Worm (Caenorhabditis elegans): ENCODE data around the gene Y81B9A.3.

The Y81B9A.3 gene

DNA sequence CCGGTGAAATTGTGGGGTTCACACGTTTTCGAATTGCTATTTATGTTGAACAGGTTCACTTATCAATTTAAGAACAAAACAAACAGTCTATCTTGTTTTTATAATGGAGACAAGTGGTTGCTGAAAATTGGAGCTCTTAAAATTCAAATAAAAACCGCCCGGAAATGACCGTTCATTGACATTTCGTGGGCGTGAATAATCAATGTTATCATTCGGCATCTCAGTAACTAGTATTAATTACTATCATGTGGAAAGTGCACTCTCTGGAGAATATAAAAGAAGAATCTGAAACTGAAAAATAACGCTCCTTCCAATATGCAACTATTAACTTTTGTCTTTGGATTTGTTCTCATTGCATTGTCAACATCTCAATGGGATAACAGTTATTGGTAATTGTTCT is 14.0 kb upstream of the Y81B9A.3 start, which contains the start of gene B0563.9:
B0563.9 (plus strand) TSS at position 301 of the 400 bp plus-strand sequence.
- TF ChIP-seq M03D4.4 (tag; optimal IDR thresholded peaks at IDR 0.05): no peak

DNA sequence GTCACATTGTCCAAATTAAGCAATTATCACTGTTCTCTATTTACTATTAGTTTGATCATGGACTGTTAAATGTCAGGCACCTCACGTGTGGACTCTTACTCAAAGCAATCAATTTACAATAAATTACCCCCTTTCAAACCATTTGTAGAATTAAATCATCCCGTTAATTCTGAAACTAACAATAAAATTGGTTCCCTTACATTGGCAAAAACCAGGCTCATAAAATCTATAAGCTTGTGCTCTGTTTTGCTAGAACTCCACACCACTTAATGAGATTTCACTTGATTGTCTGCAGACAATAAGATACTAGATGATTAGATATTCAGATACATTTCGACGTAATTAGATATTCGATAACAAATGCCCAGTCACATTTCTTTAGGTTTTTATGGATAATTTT is 12.2 kb upstream of the Y81B9A.3 start:
- TF ChIP-seq M03D4.4 (tag; optimal IDR thresholded peaks at IDR 0.05) (no peak), ceh-43 (GFP tag; optimal IDR thresholded peaks at IDR 0.05) (no peak), mep-1 (tag; optimal IDR thresholded peaks at IDR 0.05) (no peak), zip-8 (tag; optimal IDR thresholded peaks at IDR 0.05) (no peak), flh-1 (GFP tag; optimal IDR thresholded peaks at IDR 0.05) (no peak), elt-1 (tag; optimal IDR thresholded peaks at IDR 0.05; ENCODE audit: borderline replicate concordance, insufficient read depth) (no peak), lin-13 (tag; optimal IDR thresholded peaks at IDR 0.05) (no peak), nhr-12 (tag; optimal IDR thresholded peaks at IDR 0.05) (no peak), ces-1 (GFP tag; optimal IDR thresholded peaks at IDR 0.05) (no peak), lsy-2 (tag; optimal IDR thresholded peaks at IDR 0.05) (no peak), nhr-2 (tag; optimal IDR thresholded peaks at IDR 0.05) (no peak), tbx-8 (GFP tag; optimal IDR thresholded peaks at IDR 0.05) (no peak)

ce11 chrX:9171241-9171640 is 11.0 kb upstream of the Y81B9A.3 start, which contains the start of gene B0563.1:
TSS of gene B0563.1 (plus strand) at chrX:9171541.
- TF ChIP-seq nhr-237 (tag; optimal IDR thresholded peaks at IDR 0.05) (no peak), sptf-1 (tag; optimal IDR thresholded peaks at IDR 0.05) (no peak), ham-2 (GFP tag; optimal IDR thresholded peaks at IDR 0.05) (no peak), drap-1 (GFP tag; optimal IDR thresholded peaks at IDR 0.05) (no peak)

- TF ChIP-seq hlh-1 (tag; optimal IDR thresholded peaks at IDR 0.05) (no peak), zip-8 (tag; optimal IDR thresholded peaks at IDR 0.05) (no peak), ces-1 (GFP tag; optimal IDR thresholded peaks at IDR 0.05) (no peak), ham-2 (GFP tag; optimal IDR thresholded peaks at IDR 0.05) (no peak), lsy-2 (tag; optimal IDR thresholded peaks at IDR 0.05) (no peak), elt-1 (tag; optimal IDR thresholded peaks at IDR 0.05; ENCODE audit: borderline replicate concordance, insufficient read depth) (no peak)
These were observed 10.0 kb upstream of the Y81B9A.3 start, which contains the start of gene B0563.18 for ce11 chrX:9172278-9172677. TSS of gene B0563.18 (plus strand) at chrX:9172578.

DNA sequence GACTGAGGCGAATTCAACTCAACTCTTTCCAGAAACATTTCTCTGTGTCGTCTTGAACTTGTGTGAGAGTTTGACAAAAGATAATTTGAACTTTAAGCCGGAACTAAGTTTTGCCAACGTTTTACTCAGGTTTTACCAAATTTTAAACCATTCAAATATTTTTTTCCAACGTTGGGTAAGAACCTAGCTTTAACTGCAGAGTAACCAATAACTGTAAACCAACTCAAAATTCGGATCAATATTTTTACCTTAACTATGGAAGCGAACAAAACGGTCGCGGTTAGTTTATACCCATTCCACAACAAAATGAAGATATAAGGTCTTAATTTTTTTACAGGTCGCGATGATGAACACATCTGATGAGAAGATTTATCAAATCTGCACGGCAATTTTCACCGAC is 9.5 kb upstream of the Y81B9A.3 start:
- TF ChIP-seq mep-1 (tag; optimal IDR thresholded peaks at IDR 0.05) (no peak), lin-32 (GFP tag; optimal IDR thresholded peaks at IDR 0.05) (no peak), nhr-12 (tag; optimal IDR thresholded peaks at IDR 0.05) (no peak), ceh-39 (tag; optimal IDR thresholded peaks at IDR 0.05) (no peak), snpc-4 (tag; optimal IDR thresholded peaks at IDR 0.05) (no peak), flh-1 (GFP tag; optimal IDR thresholded peaks at IDR 0.05) (no peak), lsy-2 (tag; optimal IDR thresholded peaks at IDR 0.05) (no peak), nhr-2 (tag; optimal IDR thresholded peaks at IDR 0.05) (no peak)

- TF ChIP-seq mls-2 (tag; optimal IDR thresholded peaks at IDR 0.05): no peak
- no peak for TF ChIP-seq elt-1 (tag; optimal IDR thresholded peaks at IDR 0.05; ENCODE audit: borderline replicate concordance, insufficient read depth)
- TF ChIP-seq sem-2 (GFP tag; optimal IDR thresholded peaks at IDR 0.05): no peak
- TF ChIP-seq elt-3 (tag; optimal IDR thresholded peaks at IDR 0.05): no peak
- TF ChIP-seq blmp-1 (tag; optimal IDR thresholded peaks at IDR 0.05): no peak
- TF ChIP-seq unc-62 (GFP tag; optimal IDR thresholded peaks at IDR 0.05): no peak
- TF ChIP-seq lin-13 (tag; optimal IDR thresholded peaks at IDR 0.05): no peak
- TF ChIP-seq lsy-2 (tag; optimal IDR thresholded peaks at IDR 0.05): no peak
- TF ChIP-seq cnd-1 (tag; optimal IDR thresholded peaks at IDR 0.05): no peak
These were observed 7.8 kb upstream of the Y81B9A.3 start, which contains the start of gene B0563.8 for ce11 chrX:9174409-9174808. TSS of gene B0563.8 (minus strand) at chrX:9174509.

- TF ChIP-seq nhr-12 (tag; optimal IDR thresholded peaks at IDR 0.05): no peak
- no peak for TF ChIP-seq unc-120 (tag; optimal IDR thresholded peaks at IDR 0.05; ENCODE audit: poor library complexity, severe bottlenecking)
These were observed 1.4 kb upstream of the Y81B9A.3 start, which contains the start of gene Y81B9A.4 for ce11 chrX:9180823-9181222. TSS of gene Y81B9A.4 (minus strand) at chrX:9180923.

Measured in whole organism, mixed stage, embryonic.